Fruit fly (Drosophila melanogaster): ENCODE measurements around the gene CG14073.

The CG14073 gene

dm6 chr3L:18813963-18814647 lies 6.4 kb downstream of the CG14073 start (continued):
- TF ChIP-seq Atf-2 (GFP tag; optimal IDR thresholded peaks at IDR 0.05), result peak; percentile 20
- TF ChIP-seq lbe (GFP tag; optimal IDR thresholded peaks at IDR 0.05), result peak; percentile 87
- TF ChIP-seq crol (GFP tag; IDR thresholded peaks at IDR 0.05), result peak; percentile 85
- peak in 1 of 2 experiments; percentile 46 for TF ChIP-seq Hr51 (GFP tag; optimal IDR thresholded peaks at IDR 0.05)
- TF ChIP-seq CG8765 (GFP tag; IDR thresholded peaks at IDR 0.05), result no peak
- TF ChIP-seq bsh (GFP tag; optimal IDR thresholded peaks at IDR 0.05), result peak in 1 of 2 experiments; percentile 77
- no peak for TF ChIP-seq Xbp1 (GFP tag; optimal IDR thresholded peaks at IDR 0.05)
- peak; percentile 47 for TF ChIP-seq ac (GFP tag; optimal IDR thresholded peaks at IDR 0.05)
- peak; percentile 41 for TF ChIP-seq CG12769 (tag; optimal IDR thresholded peaks at IDR 0.05)
- TF ChIP-seq knrl (GFP tag; IDR thresholded peaks at IDR 0.05; ENCODE audit: partially characterized antibody), result no peak
- no peak for TF ChIP-seq dati (GFP tag; IDR thresholded peaks at IDR 0.05)
- TF ChIP-seq CG3163 (GFP tag; optimal IDR thresholded peaks at IDR 0.05), result peak; percentile 57
- TF ChIP-seq CG6683 (GFP tag; optimal IDR thresholded peaks at IDR 0.05), result peak; percentile 70
- peak; percentile 70 for TF ChIP-seq CG15696 (tag; optimal IDR thresholded peaks at IDR 0.05)
- no peak for TF ChIP-seq CG16813 (GFP tag; IDR thresholded peaks at IDR 0.05; ENCODE audit: partially characterized antibody)
- no peak for TF ChIP-seq amos (GFP tag; IDR thresholded peaks at IDR 0.05; ENCODE audit: partially characterized antibody)
- TF ChIP-seq CG13775 (GFP tag; optimal IDR thresholded peaks at IDR 0.05), result no peak
- TF ChIP-seq Jarid2 (GFP tag; optimal IDR thresholded peaks at IDR 0.05), result peak; percentile 58
- peak; percentile 60 for TF ChIP-seq unpg (GFP tag; optimal IDR thresholded peaks at IDR 0.05)
- TF ChIP-seq hb (GFP tag; IDR thresholded peaks at IDR 0.05; ENCODE audit: partially characterized antibody), result no peak
- peak; percentile 51 for TF ChIP-seq CG10274 (GFP tag; optimal IDR thresholded peaks at IDR 0.05)
- TF ChIP-seq CG15073 (GFP tag; optimal IDR thresholded peaks at IDR 0.05), result no peak
- peak; percentile 5 for TF ChIP-seq CG12299 (tag; optimal IDR thresholded peaks at IDR 0.05)
- TF ChIP-seq sr (GFP tag; IDR thresholded peaks at IDR 0.05), result no peak
- TF ChIP-seq bowl (GFP tag; IDR thresholded peaks at IDR 0.05), result peak; percentile 57
- TF ChIP-seq maf-S (GFP tag; optimal IDR thresholded peaks at IDR 0.05), result peak; percentile 25
- 0 out of 2 replicates have a peak, but pooled peaks have one; percentile 27 for TF ChIP-seq peb (GFP tag; IDR thresholded peaks at IDR 0.05)
- TF ChIP-seq Fer2 (tag; optimal IDR thresholded peaks at IDR 0.05), result peak; percentile 23
- TF ChIP-seq CG14710 (tag; optimal IDR thresholded peaks at IDR 0.05), result peak; percentile 45
- peak; percentile 30 for TF ChIP-seq CG8281 (tag; optimal IDR thresholded peaks at IDR 0.05)
- TF ChIP-seq CG8359 (GFP tag; optimal IDR thresholded peaks at IDR 0.05; ENCODE audit: borderline replicate concordance), result no peak
- no peak for TF ChIP-seq HLH4C (GFP tag; IDR thresholded peaks at IDR 0.05; ENCODE audit: partially characterized antibody)
- no peak for TF ChIP-seq nerfin-2 (GFP tag; IDR thresholded peaks at IDR 0.05; ENCODE audit: partially characterized antibody)
- TF ChIP-seq CG3281 (GFP tag; optimal IDR thresholded peaks at IDR 0.05), result peak; percentile 61
- TF ChIP-seq CG8944 (GFP tag; optimal IDR thresholded peaks at IDR 0.05), result no peak
- peak; percentile 76 for TF ChIP-seq Vsx1 (GFP tag; optimal IDR thresholded peaks at IDR 0.05)
- TF ChIP-seq CG11696 (GFP tag; IDR thresholded peaks at IDR 0.05), result 0 out of 2 replicates have a peak, but pooled peaks have one; percentile 50
- no peak for TF ChIP-seq Dip3 (GFP tag; optimal IDR thresholded peaks at IDR 0.05)
- TF ChIP-seq Blimp-1 (GFP tag; optimal IDR thresholded peaks at IDR 0.05), result peak; percentile 51
- TF ChIP-seq grau (tag; optimal IDR thresholded peaks at IDR 0.05), result no peak
- no peak; the same call in 1 of the 2 replicates for TF ChIP-seq H2.0 (GFP tag; IDR thresholded peaks at IDR 0.05)
- no peak; the same call in 1 of the 3 replicates for TF ChIP-seq ci (GFP tag; IDR thresholded peaks at IDR 0.05)
- TF ChIP-seq CG4404 (GFP tag; IDR thresholded peaks at IDR 0.05), result no peak
- TF ChIP-seq HmgZ (tag; optimal IDR thresholded peaks at IDR 0.05), result peak; percentile 81
- peak; percentile 70 for TF ChIP-seq gro (GFP tag; optimal IDR thresholded peaks at IDR 0.05)
- TF ChIP-seq Aef1 (GFP tag; IDR thresholded peaks at IDR 0.05), result peak; percentile 88
- TF ChIP-seq wor (GFP tag; IDR thresholded peaks at IDR 0.05), result 0 out of 2 replicates have a peak, but pooled peaks have one; percentile 20
- no peak for TF ChIP-seq CG11560 (tag; IDR thresholded peaks at IDR 0.05)

Measured in whole organism, embryonic.